Fruit fly (Drosophila melanogaster): ENCODE data around the gene CG43773.

Gene CG43773

DNA sequence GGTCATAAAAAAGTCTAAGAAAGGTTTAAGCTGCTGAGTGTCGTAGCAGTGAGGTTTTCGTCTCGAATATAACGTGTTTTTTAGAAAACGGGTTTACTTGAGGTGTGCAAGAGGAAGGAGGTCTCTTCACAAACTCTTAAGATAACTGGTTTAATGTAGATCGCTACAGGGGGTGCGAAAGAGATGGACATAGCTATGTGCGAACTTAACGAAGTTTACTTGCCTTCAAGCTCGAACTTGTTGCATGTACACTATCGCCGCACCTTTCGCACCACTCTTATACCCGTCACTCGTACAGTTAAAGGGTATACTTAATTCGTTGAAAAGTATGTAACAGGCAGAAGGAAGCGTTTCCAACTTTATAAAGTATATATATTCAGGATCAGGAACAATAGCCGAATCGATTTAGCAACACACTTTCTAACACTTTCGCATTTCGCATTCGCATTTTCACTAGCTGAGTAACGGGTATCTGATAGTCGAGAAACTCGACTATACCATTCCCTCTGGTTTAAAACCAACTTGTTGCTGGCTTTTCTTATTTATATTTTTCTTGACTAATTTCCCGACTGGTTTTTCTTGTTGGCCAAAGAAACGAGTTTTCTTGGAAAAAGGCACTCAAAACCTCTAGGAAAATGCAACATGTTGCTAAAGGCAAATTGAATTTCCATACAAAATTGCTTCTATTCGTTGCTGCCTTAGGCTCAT is 22.9 kb downstream of the CG43773 start (continued):
- TF ChIP-seq wor (GFP tag; IDR thresholded peaks at IDR 0.05) (peak; percentile 73), Poxn (GFP tag; IDR thresholded peaks at IDR 0.05) (0 out of 2 replicates have a peak, but pooled peaks have one; percentile 13), kay (GFP tag; optimal IDR thresholded peaks at IDR 0.05) (peak; percentile 32), CG3163 (GFP tag; optimal IDR thresholded peaks at IDR 0.05) (peak; percentile 83), Fer2 (tag; optimal IDR thresholded peaks at IDR 0.05) (peak; percentile 27), CG15696 (tag; optimal IDR thresholded peaks at IDR 0.05) (peak; percentile 77), CG1024 (GFP tag; IDR thresholded peaks at IDR 0.05) (peak; percentile 66), CG32772 (GFP tag; IDR thresholded peaks at IDR 0.05) (peak; percentile 89), CG10147 (GFP tag; optimal IDR thresholded peaks at IDR 0.05) (peak; percentile 62), ind (GFP tag; optimal IDR thresholded peaks at IDR 0.05) (peak; percentile 77), CG7357 (GFP tag; IDR thresholded peaks at IDR 0.05) (peak; percentile 79), CG12391 (tag; optimal IDR thresholded peaks at IDR 0.05) (peak; percentile 86), tgo (GFP tag; IDR thresholded peaks at IDR 0.05) (peak; percentile 86), Dip3 (GFP tag; optimal IDR thresholded peaks at IDR 0.05) (peak; percentile 61), CG34224 (GFP tag; IDR thresholded peaks at IDR 0.05; ENCODE audit: partially characterized antibody) (peak; percentile 43; the same call in 1 of the 3 replicates), Lpt (GFP tag; optimal IDR thresholded peaks at IDR 0.05) (no peak), ken (GFP tag; IDR thresholded peaks at IDR 0.05) (peak; percentile 88), Camta (GFP tag; optimal IDR thresholded peaks at IDR 0.05) (peak; percentile 83), CG12104 (GFP tag; optimal IDR thresholded peaks at IDR 0.05) (peak; percentile 74), mam (GFP tag; optimal IDR thresholded peaks at IDR 0.05) (peak; percentile 77), CG3281 (GFP tag; optimal IDR thresholded peaks at IDR 0.05) (peak; percentile 45), tll (GFP tag; optimal IDR thresholded peaks at IDR 0.05) (no peak), Dfd (GFP tag; optimal IDR thresholded peaks at IDR 0.05) (no peak), fd96Cb (tag; optimal IDR thresholded peaks at IDR 0.05) (peak; percentile 86), lov (optimal IDR thresholded peaks at IDR 0.05) (no peak), lov (GFP tag; IDR thresholded peaks at IDR 0.05) (peak; percentile 86), CG18619 (GFP tag; optimal IDR thresholded peaks at IDR 0.05) (peak; percentile 74), grn (GFP tag; optimal IDR thresholded peaks at IDR 0.05) (no peak), CG13123 (GFP tag; optimal IDR thresholded peaks at IDR 0.05) (peak; percentile 70), en (GFP tag; optimal IDR thresholded peaks at IDR 0.05) (peak; percentile 70), Doc2 (GFP tag; IDR thresholded peaks at IDR 0.05) (no peak), tap (tag; optimal IDR thresholded peaks at IDR 0.05) (peak; percentile 81), CG7372 (GFP tag; IDR thresholded peaks at IDR 0.05) (peak; percentile 75), CG10431 (GFP tag; optimal IDR thresholded peaks at IDR 0.05) (peak; percentile 66), peb (GFP tag; IDR thresholded peaks at IDR 0.05) (peak; percentile 84), CG4404 (GFP tag; IDR thresholded peaks at IDR 0.05) (peak; percentile 72), al (GFP tag; IDR thresholded peaks at IDR 0.05) (peak; percentile 71), corto (GFP tag; optimal IDR thresholded peaks at IDR 0.05) (no peak), CG8290 (GFP tag; optimal IDR thresholded peaks at IDR 0.05) (peak; percentile 81), CG8290 (tag; optimal IDR thresholded peaks at IDR 0.05) (peak; percentile 76 to 84), Vsx1 (GFP tag; optimal IDR thresholded peaks at IDR 0.05) (peak; percentile 66), CG13424 (tag; optimal IDR thresholded peaks at IDR 0.05) (peak; percentile 89), CG3847 (GFP tag; IDR thresholded peaks at IDR 0.05) (peak; percentile 80), onecut (GFP tag; IDR thresholded peaks at IDR 0.05) (peak; percentile 78), CG16779 (GFP tag; IDR thresholded peaks at IDR 0.05) (peak; percentile 71; the same call in 1 of the 2 replicates), CG30431 (GFP tag; optimal IDR thresholded peaks at IDR 0.05) (peak; percentile 80), klu (GFP tag; IDR thresholded peaks at IDR 0.05) (peak; percentile 31; the same call in 1 of the 2 replicates), Xrp1 (GFP tag; IDR thresholded peaks at IDR 0.05) (peak; percentile 94), schlank (tag; optimal IDR thresholded peaks at IDR 0.05) (peak; percentile 30), cad (GFP tag; optimal IDR thresholded peaks at IDR 0.05) (no peak), sens-2 (GFP tag; IDR thresholded peaks at IDR 0.05) (peak; percentile 87)

Measured in whole organism, embryonic.